Worm (Caenorhabditis elegans) whole organism, L2 larva: Measurements from ENCODE around the gene srh-177.
A peak's percentile ranks its signal among the peaks of the same experiment; 100 is the strongest.

Experiments
- C34F6.9 ChIP-seq: fragments of 150-350 bp; optimal IDR thresholded peaks from 2 replicates; lab custom pipeline; 2014; ENCODE audit warnings: missing biosample characterization, missing genetic modification characterization
- R02D3.7 ChIP-seq: fragments of 150-350 bp; optimal IDR thresholded peaks from 2 replicates; lab custom pipeline; 2014; ENCODE audit warnings: missing biosample characterization, missing genetic modification characterization
- Y55F3AM.14 ChIP-seq: fragments of 200-800 bp; sonication (Bioruptor generic); optimal IDR thresholded peaks from 2 replicates; lab custom pipeline; 2018; ENCODE audit warnings: mild to moderate bottlenecking, missing genetic modification characterization, missing compliant biosample characterization
- ZK546.5 ChIP-seq: sonication (generic microtip); optimal IDR thresholded peaks from 2 replicates; lab custom pipeline; 2017; ENCODE audit warnings: missing biosample characterization, missing genetic modification characterization
- alr-1 ChIP-seq: fragments of 150-350 bp; optimal IDR thresholded peaks from 2 replicates; lab custom pipeline; 2014; ENCODE audit warnings: missing biosample characterization, missing genetic modification characterization
- aly-2 ChIP-seq: fragments of 150-350 bp; optimal IDR thresholded peaks from 2 replicates; lab custom pipeline; 2014; ENCODE audit warnings: missing biosample characterization, missing genetic modification characterization
- ama-1 ChIP-seq: fragments of 150-350 bp; optimal IDR thresholded peaks from 2 replicates; lab custom pipeline; 2018; ENCODE audit warnings: inconsistent platforms
- blmp-1 ChIP-seq: sonication (generic microtip); optimal IDR thresholded peaks from 2 replicates; lab custom pipeline; 2017; ENCODE audit warnings: missing genetic modification characterization, mild to moderate bottlenecking, missing compliant biosample characterization, antibody characterized with exemption, moderate library complexity; ENCODE audit not compliant: insufficient read depth
- ceh-16 ChIP-seq: fragments of 150-350 bp; optimal IDR thresholded peaks from 2 replicates; lab custom pipeline; 2014; ENCODE audit warnings: missing biosample characterization, missing genetic modification characterization
- crh-2 ChIP-seq: sonication (generic microtip); optimal IDR thresholded peaks from 2 replicates; lab custom pipeline; 2017; ENCODE audit warnings: missing biosample characterization, missing genetic modification characterization
- elt-1 ChIP-seq: fragments of 150-350 bp; optimal IDR thresholded peaks from 2 replicates; lab custom pipeline; 2014; ENCODE audit warnings: missing biosample characterization, missing genetic modification characterization
- elt-3 ChIP-seq: sonication (generic microtip); optimal IDR thresholded peaks from 2 replicates; lab custom pipeline; 2017; ENCODE audit warnings: missing biosample characterization, missing genetic modification characterization
- gmeb-1 ChIP-seq: fragments of 150-350 bp; optimal IDR thresholded peaks from 2 replicates; lab custom pipeline; 2014; ENCODE audit warnings: missing biosample characterization, missing genetic modification characterization
- lin-13 ChIP-seq: fragments of 150-350 bp; optimal IDR thresholded peaks from 2 replicates; lab custom pipeline; 2014; ENCODE audit warnings: missing biosample characterization, missing genetic modification reagents, missing genetic modification characterization
- lsy-2 ChIP-seq, 2 experiments: fragments of 150-350 bp in 1 of 2; sonication (generic microtip) in 1 of 2; optimal IDR thresholded peaks; 2 replicates each; lab custom pipeline; 2014 to 2017; ENCODE audit warnings: missing biosample characterization in 2 of 2, missing genetic modification characterization in 2 of 2
- mdl-1 ChIP-seq, 2 experiments: fragments of 150-350 bp in 1 of 2; sonication (generic microtip) in 1 of 2; optimal IDR thresholded peaks; 2 replicates each; lab custom pipeline; 2017; ENCODE audit warnings: missing biosample characterization in 2 of 2, missing genetic modification characterization in 2 of 2
- nhr-11 ChIP-seq: fragments of 150-350 bp; optimal IDR thresholded peaks from 2 replicates; lab custom pipeline; 2014; ENCODE audit warnings: missing biosample characterization, missing genetic modification characterization
- nhr-12 ChIP-seq: fragments of 150-350 bp; optimal IDR thresholded peaks from 2 replicates; lab custom pipeline; 2014; ENCODE audit warnings: missing biosample characterization, missing genetic modification characterization
- nhr-129 ChIP-seq: fragments of 150-350 bp; optimal IDR thresholded peaks from 2 replicates; lab custom pipeline; 2014; ENCODE audit warnings: missing biosample characterization, missing genetic modification characterization
- nhr-21 ChIP-seq: fragments of 150-350 bp; optimal IDR thresholded peaks from 2 replicates; lab custom pipeline; 2014; ENCODE audit warnings: missing biosample characterization, missing genetic modification characterization
- nhr-6 ChIP-seq: fragments of 150-350 bp; optimal IDR thresholded peaks from 2 replicates; lab custom pipeline; 2014; ENCODE audit warnings: missing biosample characterization, missing genetic modification characterization
- peb-1 ChIP-seq: fragments of 150-350 bp; optimal IDR thresholded peaks from 2 replicates; lab custom pipeline; 2014; ENCODE audit warnings: missing biosample characterization, missing genetic modification characterization
- sem-4 ChIP-seq: fragments of 150-350 bp; optimal IDR thresholded peaks from 2 replicates; lab custom pipeline; 2014; ENCODE audit warnings: missing biosample characterization, missing genetic modification reagents, missing genetic modification characterization
- skn-1 ChIP-seq: sonication (generic microtip); optimal IDR thresholded peaks from 2 replicates; lab custom pipeline; 2017; ENCODE audit warnings: missing biosample characterization, missing genetic modification characterization
- unc-55 ChIP-seq: fragments of 150-350 bp; sonication (generic microtip); optimal IDR thresholded peaks from 3 replicates; lab custom pipeline; 2014; ENCODE audit warnings: missing biosample characterization, missing genetic modification reagents, missing genetic modification characterization
- unc-62 ChIP-seq: fragments of 150-350 bp; optimal IDR thresholded peaks from 2 replicates; lab custom pipeline; 2014; ENCODE audit warnings: missing biosample characterization, missing genetic modification reagents, missing genetic modification characterization
- zag-1 ChIP-seq: fragments of 150-350 bp; optimal IDR thresholded peaks from 2 replicates; lab custom pipeline; 2014; ENCODE audit warnings: missing biosample characterization, missing genetic modification characterization
- ztf-11 ChIP-seq: sonication (generic microtip); optimal IDR thresholded peaks from 2 replicates; lab custom pipeline; 2017; ENCODE audit warnings: missing biosample characterization, missing genetic modification characterization
- ztf-4 ChIP-seq: fragments of 150-350 bp; optimal IDR thresholded peaks from 2 replicates; lab custom pipeline; 2014; ENCODE audit warnings: missing biosample characterization, missing genetic modification characterization

Gene srh-177

ce11 chrV:20383065-20383609 lies 14.1 kb upstream of the srh-177 start, which contains the start of gene K02E2.11 (continued):
- TF ChIP-seq zag-1 (tag; lab: Kevin White, UChicago): peak; percentile 9
- peak; percentile 98 for TF ChIP-seq crh-2 (tag; lab: Kevin White, UChicago)
- TF ChIP-seq lin-13: peak; percentile 3
- TF ChIP-seq mdl-1 (tag; optimal IDR thresholded peaks at IDR 0.05; lab: Kevin White, UChicago): peak; percentile 18 to 33
- no peak for TF ChIP-seq ZK546.5
- TF ChIP-seq, all 48 proteins: peak for 12

ce11 chrV:20380320-20380719 lies 11.3 kb upstream of the srh-177 start, which contains the start of gene K02E2.6:
K02E2.6 (plus strand) TSS chrV:20380561.
- TF ChIP-seq C34F6.9 (tag; lab: Kevin White, UChicago) (no peak), nhr-129 (tag; lab: Kevin White, UChicago) (peak; percentile 12), blmp-1 (tag; lab: Kevin White, UChicago) (no peak), unc-55 (GFP tag; lab: Kevin White, UChicago) (peak; percentile 37), Y55F3AM.14 (GFP tag; lab: Kevin White, UChicago) (no peak), ztf-11 (no peak), aly-2 (tag; lab: Kevin White, UChicago) (no peak)

ce11 chrV:20376070-20376469 lies 7.0 kb upstream of the srh-177 start:
- no peak for TF ChIP-seq R02D3.7 (tag; lab: Kevin White, UChicago)

ce11 chrV:20375236-20375635 lies 6.2 kb upstream of the srh-177 start, which contains the start of gene ins-35:
ins-35 (plus strand) TSS chrV:20375536.
- TF ChIP-seq peb-1: no peak
- no peak for TF ChIP-seq ztf-11
- TF ChIP-seq alr-1 (tag; lab: Kevin White, UChicago): no peak
- no peak for TF ChIP-seq lsy-2 (tag; optimal IDR thresholded peaks at IDR 0.05; lab: Kevin White, UChicago)
- TF ChIP-seq aly-2 (tag; lab: Kevin White, UChicago): no peak
- no peak for TF ChIP-seq nhr-12 (tag; lab: Kevin White, UChicago)
- TF ChIP-seq, all 48 proteins: peak for 0

ce11 chrV:20374484-20374883 lies 5.4 kb upstream of the srh-177 start:
- peak; percentile 34 for TF ChIP-seq gmeb-1 (tag; lab: Kevin White, UChicago)
- TF ChIP-seq sem-4 (tag; lab: Kevin White, UChicago): no peak
- TF ChIP-seq nhr-21: no peak
- no peak for TF ChIP-seq R02D3.7 (tag; lab: Kevin White, UChicago)

ce11 chrV:20366839-20367238 lies 2.2 kb downstream of the srh-177 start, which contains the start of gene K02E2.8:
K02E2.8 (minus strand) TSS chrV:20366939.
- TF ChIP-seq blmp-1 (tag; lab: Kevin White, UChicago): no peak
- no peak for TF ChIP-seq nhr-11 (tag; lab: Kevin White, UChicago)
- no peak for TF ChIP-seq R02D3.7 (tag; lab: Kevin White, UChicago)

DNA sequence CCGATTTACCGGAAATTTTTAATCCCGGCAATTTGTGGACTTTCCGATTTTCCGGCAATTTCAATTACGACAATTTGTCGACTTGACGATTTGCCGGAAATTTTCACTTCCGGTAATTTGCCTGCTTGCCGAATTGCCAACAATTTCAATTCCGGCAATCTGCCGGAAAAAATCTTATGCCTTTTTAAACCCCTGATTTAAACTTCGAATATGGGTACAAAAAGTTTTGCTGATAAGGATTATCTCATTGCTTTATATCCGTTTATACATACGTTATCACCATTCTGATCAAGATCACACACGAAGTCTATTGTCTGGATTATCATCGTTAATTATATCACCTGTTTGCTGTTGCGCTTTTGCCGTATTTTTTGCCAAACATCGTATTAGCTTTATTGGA lies 12.6 kb downstream of the srh-177 start, which contains the start of gene grd-11:
grd-11 (plus strand) TSS at position 301 of the 400 bp plus-strand sequence.
- TF ChIP-seq aly-2 (tag; lab: Kevin White, UChicago) (no peak), elt-1 (tag; lab: Kevin White, UChicago) (no peak), C34F6.9 (tag; lab: Kevin White, UChicago) (no peak), lsy-2 (tag; optimal IDR thresholded peaks at IDR 0.05; lab: Kevin White, UChicago) (no peak), ama-1 (lab: Kevin White, UChicago) (no peak), nhr-129 (tag; lab: Kevin White, UChicago) (no peak), ztf-4 (tag; lab: Kevin White, UChicago) (no peak), skn-1 (tag; lab: Kevin White, UChicago) (no peak), ceh-16 (tag; lab: Kevin White, UChicago) (no peak), unc-62 (GFP tag; lab: Kevin White, UChicago) (no peak), nhr-6 (tag; lab: Kevin White, UChicago) (no peak), elt-3 (tag; lab: Kevin White, UChicago) (no peak)
